Worm (Caenorhabditis elegans) whole organism, L4 larva: ENCODE results near the gene tre-4.

ENCODE experiments used
- D1046.2 ChIP-seq: fragments of 200-800 bp; sonication (Bioruptor generic); IDR thresholded peaks from 2 replicates; pipeline ENCODE4 v1.3.6; 2022; ENCODE audit warnings: missing genetic modification characterization, missing compliant biosample characterization
- F26F4.8 ChIP-seq: fragments of 200-800 bp; sonication (Bioruptor generic); conservative IDR thresholded peaks from 2 replicates; pipeline ENCODE4 v1.3.6; 2022; ENCODE audit warnings: missing genetic modification characterization, missing compliant biosample characterization
- F37D6.2 ChIP-seq: sonication (generic microtip); optimal IDR thresholded peaks from 2 replicates; lab custom pipeline; 2016; ENCODE audit warnings: mild to moderate bottlenecking, missing genetic modification characterization, missing compliant biosample characterization
- F44E2.7 ChIP-seq: fragments of 200-800 bp; sonication (Bioruptor generic); IDR thresholded peaks from 2 replicates; pipeline ENCODE4 v2.1.2; 2022; ENCODE audit warnings: missing genetic modification characterization, missing compliant biosample characterization
- R02D3.7 ChIP-seq: fragments of 150-350 bp; sonication (generic microtip); optimal IDR thresholded peaks from 3 replicates; lab custom pipeline; 2014; ENCODE audit warnings: missing biosample characterization, missing genetic modification characterization
- T20F7.1 ChIP-seq: fragments of 200-800 bp; sonication (Bioruptor generic); optimal IDR thresholded peaks from 2 replicates; lab custom pipeline; 2018; ENCODE audit warnings: mild to moderate bottlenecking, missing genetic modification characterization, missing compliant biosample characterization
- T26A8.4 ChIP-seq: fragments of 200-800 bp; sonication (Bioruptor generic); IDR thresholded peaks from 2 replicates; pipeline ENCODE4 v1.3.6; 2022; ENCODE audit warnings: missing genetic modification characterization, missing compliant biosample characterization
- Y105C5A.15 ChIP-seq: fragments of 200-800 bp; sonication (Bioruptor generic); IDR thresholded peaks from 2 replicates; pipeline ENCODE4 v1.3.6; 2022; ENCODE audit warnings: missing genetic modification characterization, missing compliant biosample characterization
- Y48G9A.11 ChIP-seq: fragments of 200-800 bp; sonication (Bioruptor generic); IDR thresholded peaks from 2 replicates; pipeline ENCODE4 v1.3.6; 2022; ENCODE audit warnings: missing genetic modification reagents, missing genetic modification characterization, missing compliant biosample characterization
- Y75B8A.6 ChIP-seq: fragments of 200-800 bp; sonication (Bioruptor generic); IDR thresholded peaks from 2 replicates; pipeline ENCODE4 v1.3.6; 2022; ENCODE audit warnings: missing genetic modification reagents, missing genetic modification characterization, missing compliant biosample characterization
- ZK546.5 ChIP-seq, 2 experiments: sonication (generic microtip); optimal IDR thresholded peaks; 2 replicates each; lab custom pipeline; 2017; ENCODE audit warnings: missing biosample characterization in 2 of 2, missing genetic modification characterization in 2 of 2
- ama-1 ChIP-seq: fragments of 150-350 bp; optimal IDR thresholded peaks from 2 replicates; lab custom pipeline; 2014; ENCODE audit warnings: inconsistent platforms, mixed read lengths
- ceh-28 ChIP-seq: fragments of 150-350 bp; optimal IDR thresholded peaks from 2 replicates; lab custom pipeline; 2014; ENCODE audit warnings: missing biosample characterization, missing genetic modification reagents, missing genetic modification characterization
- cey-2 ChIP-seq: sonication (generic microtip); optimal IDR thresholded peaks from 3 replicates; lab custom pipeline; 2017; ENCODE audit warnings: missing genetic modification characterization, mild to moderate bottlenecking, missing compliant biosample characterization, antibody characterized with exemption, borderline replicate concordance; ENCODE audit not compliant: insufficient read depth
- daf-12 ChIP-seq: fragments of 150-350 bp; optimal IDR thresholded peaks from 2 replicates; lab custom pipeline; 2014; ENCODE audit warnings: missing biosample characterization, missing genetic modification reagents, missing genetic modification characterization
- daf-16 ChIP-seq, 3 experiments: sonication (generic microtip); optimal IDR thresholded peaks; 2 replicates each; lab custom pipeline; 2016 to 2017; ENCODE audit warnings: missing genetic modification characterization in 3 of 3, missing genetic modification reagents in 3 of 3, mild to moderate bottlenecking in 2 of 3, missing compliant biosample characterization in 2 of 3, missing biosample characterization in 1 of 3, moderate library complexity in 1 of 3
- daf-19 ChIP-seq: fragments of 200-800 bp; sonication (Bioruptor generic); conservative IDR thresholded peaks from 2 replicates; pipeline ENCODE4 v1.3.6; 2022; ENCODE audit warnings: missing genetic modification characterization, missing compliant biosample characterization
- dmd-9 ChIP-seq: fragments of 200-800 bp; sonication (Bioruptor generic); IDR thresholded peaks from 2 replicates; pipeline ENCODE4 v1.3.6; 2022; ENCODE audit warnings: missing genetic modification reagents, missing genetic modification characterization, missing compliant biosample characterization
- dpl-1 ChIP-seq: fragments of 150-350 bp; optimal IDR thresholded peaks from 2 replicates; lab custom pipeline; 2014; ENCODE audit warnings: missing biosample characterization, missing genetic modification reagents, missing genetic modification characterization
- duxl-1 ChIP-seq: sonication (generic microtip); optimal IDR thresholded peaks from 2 replicates; lab custom pipeline; 2016; ENCODE audit warnings: mild to moderate bottlenecking, missing genetic modification characterization, moderate library complexity, missing compliant biosample characterization; ENCODE audit not compliant: poor library complexity
- egl-43 ChIP-seq: fragments of 200-800 bp; sonication (Bioruptor generic); IDR thresholded peaks from 2 replicates; pipeline ENCODE4 v1.3.6; 2022; ENCODE audit warnings: missing genetic modification reagents, missing genetic modification characterization, missing compliant biosample characterization
- hlh-11 ChIP-seq: fragments of 200-800 bp; sonication (Bioruptor generic); optimal IDR thresholded peaks from 2 replicates; lab custom pipeline; 2018; ENCODE audit warnings: mild to moderate bottlenecking, missing genetic modification characterization, missing compliant biosample characterization
- hlh-30 ChIP-seq: sonication (generic microtip); optimal IDR thresholded peaks from 2 replicates; lab custom pipeline; 2017; ENCODE audit warnings: antibody characterized with exemption, mild to moderate bottlenecking, missing genetic modification characterization, missing compliant biosample characterization; ENCODE audit not compliant: insufficient read depth
- jun-1 ChIP-seq: fragments of 150-350 bp; optimal IDR thresholded peaks from 2 replicates; lab custom pipeline; 2014; ENCODE audit warnings: missing biosample characterization, missing genetic modification reagents, missing genetic modification characterization
- lim-7 ChIP-seq: fragments of 200-800 bp; sonication (Bioruptor generic); IDR thresholded peaks from 2 replicates; pipeline ENCODE4 v1.3.6; 2022; ENCODE audit warnings: missing genetic modification characterization, missing compliant biosample characterization
- lin-13 ChIP-seq: fragments of 150-350 bp; optimal IDR thresholded peaks from 2 replicates; lab custom pipeline; 2014; ENCODE audit warnings: missing biosample characterization, missing genetic modification reagents, missing genetic modification characterization
- lin-29 ChIP-seq: fragments of 200-800 bp; sonication (Bioruptor generic); IDR thresholded peaks from 2 replicates; pipeline ENCODE4 v1.3.6; 2022; ENCODE audit warnings: missing genetic modification reagents, missing genetic modification characterization, missing compliant biosample characterization
- lin-38 ChIP-seq: fragments of 200-800 bp; sonication (Bioruptor generic); IDR thresholded peaks from 2 replicates; pipeline ENCODE4 v1.3.6; 2022; ENCODE audit warnings: missing genetic modification reagents, missing genetic modification characterization, missing compliant biosample characterization
- lin-39 ChIP-seq: fragments of 150-350 bp; optimal IDR thresholded peaks from 2 replicates; lab custom pipeline; 2014; ENCODE audit warnings: missing biosample characterization, missing genetic modification reagents, missing genetic modification characterization
- mdt-29 ChIP-seq: fragments of 200-800 bp; sonication (Bioruptor generic); IDR thresholded peaks from 2 replicates; pipeline ENCODE4 v1.3.6; 2022; ENCODE audit warnings: missing genetic modification reagents, missing genetic modification characterization, missing compliant biosample characterization
- mxl-3 ChIP-seq: fragments of 200-800 bp; sonication (Bioruptor generic); optimal IDR thresholded peaks from 2 replicates; lab custom pipeline; 2018; ENCODE audit warnings: mild to moderate bottlenecking, missing genetic modification characterization, missing compliant biosample characterization
- nhr-28 ChIP-seq: fragments of 150-350 bp; optimal IDR thresholded peaks from 2 replicates; lab custom pipeline; 2014; ENCODE audit warnings: missing biosample characterization, missing genetic modification characterization
- nhr-48 ChIP-seq: sonication (generic microtip); optimal IDR thresholded peaks from 2 replicates; lab custom pipeline; 2016; ENCODE audit warnings: mild to moderate bottlenecking, missing genetic modification characterization, missing compliant biosample characterization
- nhr-76 ChIP-seq: fragments of 150-350 bp; optimal IDR thresholded peaks from 2 replicates; lab custom pipeline; 2014; ENCODE audit warnings: missing biosample characterization, missing genetic modification characterization
- nhr-77 ChIP-seq: fragments of 150-350 bp; optimal IDR thresholded peaks from 2 replicates; lab custom pipeline; 2014; ENCODE audit warnings: missing biosample characterization, missing genetic modification characterization
- pha-4 ChIP-seq, 2 experiments: fragments of 150-350 bp in 1 of 2; fragments of 200-800 bp in 1 of 2; sonication (Bioruptor generic) in 1 of 2; IDR thresholded peaks in 1 of 2; optimal IDR thresholded peaks in 1 of 2; 2 replicates each; pipeline versions ENCODE4 v1.3.6 to Lab custom; 2014 to 2022; ENCODE audit warnings: missing genetic modification characterization in 2 of 2, missing genetic modification reagents in 2 of 2, missing biosample characterization in 1 of 2, missing compliant biosample characterization in 1 of 2
- pqm-1 ChIP-seq: sonication (generic microtip); optimal IDR thresholded peaks from 2 replicates; lab custom pipeline; 2017; ENCODE audit warnings: missing biosample characterization, missing genetic modification characterization
- rbr-2 ChIP-seq: sonication (generic microtip); optimal IDR thresholded peaks from 2 replicates; lab custom pipeline; 2016; ENCODE audit warnings: missing genotype, missing genetic modification characterization, missing compliant biosample characterization
- saeg-2 ChIP-seq: fragments of 200-800 bp; sonication (Bioruptor generic); IDR thresholded peaks from 2 replicates; pipeline ENCODE4 v1.3.6; 2022; ENCODE audit warnings: missing genetic modification reagents, missing genetic modification characterization, missing compliant biosample characterization
- set-16 ChIP-seq: fragments of 200-800 bp; sonication (Bioruptor generic); IDR thresholded peaks from 2 replicates; pipeline ENCODE4 v1.3.6; 2022; ENCODE audit warnings: missing genetic modification reagents, missing genetic modification characterization, missing compliant biosample characterization
- skn-1 ChIP-seq: fragments of 150-350 bp; optimal IDR thresholded peaks from 2 replicates; lab custom pipeline; 2014; ENCODE audit warnings: missing biosample characterization, missing genetic modification characterization
- snpc-4 ChIP-seq: fragments of 150-350 bp; optimal IDR thresholded peaks from 2 replicates; lab custom pipeline; 2014; ENCODE audit warnings: missing biosample characterization, missing genetic modification characterization
- spr-1 ChIP-seq: sonication (generic microtip); optimal IDR thresholded peaks from 2 replicates; lab custom pipeline; 2016; ENCODE audit warnings: mild to moderate bottlenecking, missing genetic modification characterization, missing compliant biosample characterization
- tra-1 ChIP-seq: fragments of 200-800 bp; sonication (Bioruptor generic); IDR thresholded peaks from 2 replicates; pipeline ENCODE4 v1.3.6; 2022; ENCODE audit warnings: missing genetic modification reagents, missing genetic modification characterization, missing compliant biosample characterization
- unc-130 ChIP-seq: sonication (generic microtip); optimal IDR thresholded peaks from 2 replicates; lab custom pipeline; 2016; ENCODE audit warnings: missing genetic modification reagents, missing genetic modification characterization, missing compliant biosample characterization
- unc-62 ChIP-seq, 3 experiments: fragments of 150-350 bp in 1 of 3; sonication (generic microtip); optimal IDR thresholded peaks in 2 of 3; peaks in 1 of 3; 1 replicate in 1 of 3; 2 replicates in 2 of 3; lab custom pipeline; 2014 to 2017; ENCODE audit warnings: missing biosample characterization in 3 of 3, missing genetic modification characterization in 3 of 3, missing genetic modification reagents in 3 of 3, missing genotype in 1 of 3
- zag-1 ChIP-seq: fragments of 150-350 bp; optimal IDR thresholded peaks from 2 replicates; lab custom pipeline; 2014; ENCODE audit warnings: missing biosample characterization, missing genetic modification characterization
- zip-11 ChIP-seq: fragments of 200-800 bp; sonication (Bioruptor generic); IDR thresholded peaks from 2 replicates; pipeline ENCODE4 v1.3.6; 2022; ENCODE audit warnings: missing genetic modification characterization, missing compliant biosample characterization
- zip-2 ChIP-seq: fragments of 150-350 bp; optimal IDR thresholded peaks from 2 replicates; lab custom pipeline; 2014; ENCODE audit warnings: missing biosample characterization, missing genetic modification characterization
- ztf-7 ChIP-seq: fragments of 150-350 bp; optimal IDR thresholded peaks from 2 replicates; lab custom pipeline; 2014; ENCODE audit warnings: missing biosample characterization, missing genetic modification characterization

tre-4 gene

ce11 chrX:13442446-13442845 lies 29.5 kb upstream of the tre-4 start (continued):
- TF ChIP-seq ztf-7 (tag; lab: Kevin White, UChicago) = peak; percentile 51
- peak; percentile 63 for TF ChIP-seq lim-7
- TF ChIP-seq nhr-28 (tag; lab: Kevin White, UChicago) = no peak
- peak; percentile 5 for TF ChIP-seq dpl-1 (GFP tag; lab: Kevin White, UChicago)
- no peak for TF ChIP-seq saeg-2 (GFP tag; lab: Robert Waterston, UW)
- peak; percentile 74 for TF ChIP-seq T26A8.4
- no peak for TF ChIP-seq R02D3.7 (tag; lab: Kevin White, UChicago)
- TF ChIP-seq mxl-3 (GFP tag; lab: Kevin White, UChicago) = peak; percentile 38
- TF ChIP-seq zip-11 (GFP tag; lab: Robert Waterston, UW) = 0 out of 2 replicates have a peak, but pooled peaks have one; percentile 27
- no peak for TF ChIP-seq T20F7.1 (GFP tag; lab: Kevin White, UChicago)
- 0 out of 2 replicates have a peak, but pooled peaks have one; percentile 69 for TF ChIP-seq D1046.2 (GFP tag; lab: Robert Waterston, UW)
- peak; percentile 0 to 37 for TF ChIP-seq daf-16 (GFP tag; optimal IDR thresholded peaks at IDR 0.05; lab: Kevin White, UChicago)
- TF ChIP-seq daf-16 (tag; optimal IDR thresholded peaks at IDR 0.05; lab: Kevin White, UChicago) = peak; percentile 52
- TF ChIP-seq F37D6.2 = peak; percentile 66
- no peak for TF ChIP-seq mdt-29 (GFP tag; lab: Robert Waterston, UW)
- TF ChIP-seq F26F4.8 (GFP tag; lab: Robert Waterston, UW) = peak; percentile 42; the same call in 1 of the 2 replicates
- peak; percentile 83 for TF ChIP-seq egl-43 (GFP tag; lab: Robert Waterston, UW)
- TF ChIP-seq lin-39 (tag; lab: Kevin White, UChicago) = no peak
- TF ChIP-seq lin-13 (GFP tag; lab: Kevin White, UChicago) = peak; percentile 25
- no peak for TF ChIP-seq daf-19 (GFP tag; lab: Robert Waterston, UW)
- TF ChIP-seq F44E2.7 (GFP tag; lab: Robert Waterston, UW) = no peak
- TF ChIP-seq pqm-1 = no peak
- TF ChIP-seq dmd-9 (GFP tag; lab: Robert Waterston, UW) = no peak
- peak; percentile 56; the same call in 1 of the 2 replicates for TF ChIP-seq lin-38 (GFP tag; lab: Robert Waterston, UW)
- 0 out of 2 replicates have a peak, but pooled peaks have one; percentile 44 for TF ChIP-seq lin-29 (GFP tag; lab: Robert Waterston, UW)
- TF ChIP-seq nhr-48 (tag; lab: Kevin White, UChicago) = peak; percentile 31
- TF ChIP-seq nhr-77 (tag; lab: Kevin White, UChicago) = peak; percentile 19
- TF ChIP-seq cey-2 (tag; lab: Kevin White, UChicago) = no peak
- peak; percentile 47 for TF ChIP-seq hlh-11 (tag; lab: Kevin White, UChicago)
- no peak for TF ChIP-seq unc-62 (GFP tag; optimal IDR thresholded peaks at IDR 0.05 in 1 of 2; lab: Kevin White, UChicago)
- no peak for TF ChIP-seq unc-62 (tag; optimal IDR thresholded peaks at IDR 0.05; lab: Kevin White, UChicago)
- TF ChIP-seq Y48G9A.11 (GFP tag; lab: Robert Waterston, UW) = no peak
- no peak for TF ChIP-seq ceh-28 (tag; lab: Kevin White, UChicago)
- TF ChIP-seq duxl-1 (tag; lab: Kevin White, UChicago) = no peak
- peak; percentile 20 for TF ChIP-seq jun-1
- no peak for TF ChIP-seq snpc-4 (tag; lab: Kevin White, UChicago)
- no peak for TF ChIP-seq set-16 (GFP tag; lab: Robert Waterston, UW)
- no peak for TF ChIP-seq nhr-76 (tag; lab: Kevin White, UChicago)
- TF ChIP-seq rbr-2 = peak; percentile 74
- no peak for TF ChIP-seq ZK546.5 (tag; optimal IDR thresholded peaks at IDR 0.05; lab: Kevin White, UChicago)
- no peak for TF ChIP-seq ama-1 (lab: Kevin White, UChicago)
- TF ChIP-seq daf-12 = no peak
- TF ChIP-seq pha-4 (GFP tag; IDR thresholded peaks at IDR 0.05; lab: Robert Waterston, UW) = no peak
- TF ChIP-seq pha-4 (tag; optimal IDR thresholded peaks at IDR 0.05; lab: Kevin White, UChicago) = no peak
- TF ChIP-seq zip-2 (tag; lab: Kevin White, UChicago) = peak; percentile 23
- no peak for TF ChIP-seq skn-1
- TF ChIP-seq unc-130 = no peak
- 0 out of 2 replicates have a peak, but pooled peaks have one; percentile 63 for TF ChIP-seq Y105C5A.15 (GFP tag; lab: Robert Waterston, UW)
- TF ChIP-seq Y75B8A.6 (GFP tag; lab: Robert Waterston, UW) = no peak
- TF ChIP-seq spr-1 (tag; lab: Kevin White, UChicago) = peak; percentile 44
- TF ChIP-seq tra-1 = 0 out of 2 replicates have a peak, but pooled peaks have one; percentile 18
- TF ChIP-seq zag-1 = no peak
- peak; percentile 70 for TF ChIP-seq hlh-30 (tag; lab: Kevin White, UChicago)
